Worm (Caenorhabditis elegans) whole organism, young adult: Measurements from ENCODE around the gene Y57A10C.10.

ENCODE experiments used
- C06A6.2 ChIP-seq: fragments of 200-800 bp; sonication (Bioruptor generic); conservative IDR thresholded peaks from 2 replicates; pipeline ENCODE4 v1.3.6; 2022; ENCODE audit warnings: missing genetic modification characterization, missing compliant biosample characterization
- C17E4.6 ChIP-seq: fragments of 200-800 bp; sonication (Bioruptor generic); IDR thresholded peaks from 2 replicates; pipeline ENCODE4 v1.3.6; 2022; ENCODE audit warnings: missing genetic modification reagents, missing genetic modification characterization, missing compliant biosample characterization
- F22D6.2 ChIP-seq: sonication (generic microtip); optimal IDR thresholded peaks from 2 replicates; lab custom pipeline; 2016; ENCODE audit warnings: mild to moderate bottlenecking, missing genetic modification characterization, missing compliant biosample characterization
- K12H6.12 ChIP-seq: fragments of 200-800 bp; sonication (Bioruptor generic); optimal IDR thresholded peaks from 2 replicates; lab custom pipeline; 2018; ENCODE audit warnings: mild to moderate bottlenecking, missing genetic modification characterization, missing compliant biosample characterization
- Y67H2A.10 ChIP-seq: fragments of 200-800 bp; sonication (Bioruptor generic); conservative IDR thresholded peaks from 2 replicates; pipeline ENCODE4 v1.3.6; 2022; ENCODE audit warnings: missing genetic modification reagents, missing genetic modification characterization, missing compliant biosample characterization
- Y95B8A.8 ChIP-seq: fragments of 200-800 bp; sonication (Bioruptor generic); IDR thresholded peaks from 2 replicates; pipeline ENCODE4 v1.3.6; 2022; ENCODE audit warnings: missing genetic modification reagents, missing genetic modification characterization, missing compliant biosample characterization
- atf-7 ChIP-seq: sonication (generic microtip); optimal IDR thresholded peaks from 2 replicates; lab custom pipeline; 2017; ENCODE audit warnings: mild to moderate bottlenecking, missing genetic modification characterization, missing compliant biosample characterization
- attf-6 ChIP-seq: fragments of 200-800 bp; sonication (Bioruptor generic); IDR thresholded peaks from 2 replicates; pipeline ENCODE4 v1.3.6; 2022; ENCODE audit warnings: missing genetic modification reagents, missing genetic modification characterization, missing compliant biosample characterization
- chd-7 ChIP-seq: sonication (generic microtip); optimal IDR thresholded peaks from 2 replicates; lab custom pipeline; 2016; ENCODE audit warnings: mild to moderate bottlenecking, missing genetic modification characterization, moderate library complexity, missing compliant biosample characterization
- dpl-1 ChIP-seq: fragments of 150-350 bp; optimal IDR thresholded peaks from 2 replicates; lab custom pipeline; 2014; ENCODE audit warnings: missing biosample characterization, missing genetic modification reagents, missing genetic modification characterization
- efl-1 ChIP-seq: fragments of 150-350 bp; optimal IDR thresholded peaks from 2 replicates; lab custom pipeline; 2014; ENCODE audit warnings: missing biosample characterization, missing genetic modification reagents, missing genetic modification characterization
- hsf-1 ChIP-seq: fragments of 200-800 bp; sonication (Bioruptor generic); IDR thresholded peaks from 2 replicates; pipeline ENCODE4 v1.3.6; 2022; ENCODE audit warnings: missing genetic modification reagents, missing genetic modification characterization, missing compliant biosample characterization
- lsy-27 ChIP-seq: sonication (generic microtip); optimal IDR thresholded peaks from 2 replicates; lab custom pipeline; 2017; ENCODE audit warnings: missing genetic modification characterization, mild to moderate bottlenecking, missing compliant biosample characterization, antibody characterized with exemption, missing genotype, borderline replicate concordance; ENCODE audit not compliant: insufficient read depth
- mxl-1 ChIP-seq: sonication (generic microtip); optimal IDR thresholded peaks from 2 replicates; lab custom pipeline; 2016; ENCODE audit warnings: missing genetic modification characterization, missing compliant biosample characterization
- nfyb-1 ChIP-seq: fragments of 200-800 bp; sonication (Bioruptor generic); IDR thresholded peaks from 2 replicates; pipeline ENCODE4 v1.3.6; 2022; ENCODE audit warnings: missing genetic modification reagents, missing genetic modification characterization, missing compliant biosample characterization
- pbrm-1 ChIP-seq: fragments of 200-800 bp; sonication (Bioruptor generic); IDR thresholded peaks from 2 replicates; pipeline ENCODE4 v1.3.6; 2022; ENCODE audit warnings: missing genetic modification reagents, missing genetic modification characterization, missing compliant biosample characterization
- snpc-4 ChIP-seq, 5 experiments: fragments of 150-350 bp in 1 of 5; sonication (generic microtip) in 4 of 5; optimal IDR thresholded peaks; 2 replicates each; lab custom pipeline; 2014 to 2018; ENCODE audit warnings: missing genetic modification characterization in 5 of 5, missing biosample characterization in 3 of 5, antibody characterized with exemption in 2 of 5, mild to moderate bottlenecking in 2 of 5, missing compliant biosample characterization in 2 of 5, missing genotype in 2 of 5, moderate library complexity in 2 of 5, missing genetic modification reagents in 1 of 5
- somi-1 ChIP-seq: fragments of 200-800 bp; sonication (Bioruptor generic); optimal IDR thresholded peaks from 2 replicates; lab custom pipeline; 2018; ENCODE audit warnings: mild to moderate bottlenecking, missing genetic modification characterization, missing compliant biosample characterization
- xnd-1 ChIP-seq: sonication (generic microtip); optimal IDR thresholded peaks from 2 replicates; lab custom pipeline; 2016; ENCODE audit warnings: missing genotype, missing genetic modification reagents, missing genetic modification characterization, missing compliant biosample characterization
- zim-3 ChIP-seq: sonication (generic microtip); optimal IDR thresholded peaks from 2 replicates; lab custom pipeline; 2017; ENCODE audit warnings: mild to moderate bottlenecking, missing genetic modification characterization, moderate library complexity, missing compliant biosample characterization

Y57A10C.10 gene

ce11 chrII:12393690-12394089 lies 47.4 kb downstream of the Y57A10C.10 start, which contains the start of gene Y57A10B.7:
Y57A10B.7 (minus strand) TSS chrII:12393790.
- TF ChIP-seq lsy-27 (tag; lab: Kevin White, UChicago), result no peak
- TF ChIP-seq snpc-4 (GFP tag; optimal IDR thresholded peaks at IDR 0.05; lab: Kevin White, UChicago), result no peak
- TF ChIP-seq snpc-4 (tag; optimal IDR thresholded peaks at IDR 0.05; lab: Kevin White, UChicago), result no peak
- TF ChIP-seq attf-6 (GFP tag; lab: Robert Waterston, UW), result no peak
- TF ChIP-seq C06A6.2 (GFP tag; lab: Robert Waterston, UW), result no peak
- TF ChIP-seq pbrm-1 (GFP tag; lab: Robert Waterston, UW), result no peak
- no peak for TF ChIP-seq Y67H2A.10 (GFP tag; lab: Robert Waterston, UW)
- no peak for TF ChIP-seq xnd-1
- no peak for TF ChIP-seq somi-1
- no peak for TF ChIP-seq K12H6.12
- TF ChIP-seq nfyb-1 (GFP tag; lab: Robert Waterston, UW), result no peak
- no peak for TF ChIP-seq atf-7 (tag; lab: Kevin White, UChicago)
- TF ChIP-seq zim-3 (tag; lab: Kevin White, UChicago), result no peak
- no peak for TF ChIP-seq chd-7 (tag; lab: Kevin White, UChicago)
- TF ChIP-seq Y95B8A.8 (GFP tag; lab: Robert Waterston, UW), result no peak
- no peak for TF ChIP-seq C17E4.6 (GFP tag; lab: Robert Waterston, UW)
- TF ChIP-seq dpl-1 (GFP tag; lab: Kevin White, UChicago), result no peak
- no peak for TF ChIP-seq mxl-1
- TF ChIP-seq hsf-1 (GFP tag; lab: Robert Waterston, UW), result no peak
- TF ChIP-seq F22D6.2 (tag; lab: Kevin White, UChicago), result no peak
- TF ChIP-seq efl-1 (GFP tag; lab: Kevin White, UChicago), result no peak
